Fruit fly (Drosophila melanogaster) whole organism, embryonic: ENCODE results near the gene Pex1.

Experiments
- CG10209 ChIP-seq: fragments of 200-800 bp; sonication (Bioruptor generic); optimal IDR thresholded peaks from 3 replicates; lab custom pipeline; 2017; ENCODE audit warnings: missing biosample characterization, mild to moderate bottlenecking, missing genetic modification characterization, missing genetic modification reagents
- CG9932 ChIP-seq: fragments of 200-800 bp; sonication (Bioruptor generic); IDR thresholded peaks from 2 replicates; pipeline ENCODE4 v1.3.6; 2022; ENCODE audit warnings: missing biosample characterization, missing genetic modification characterization
- Dfd ChIP-seq, 2 experiments: fragments of >200 bp; optimal IDR thresholded peaks; 2 replicates each; lab custom pipeline; 2017; ENCODE audit warnings: missing biosample characterization in 2 of 2, missing genetic modification characterization in 2 of 2
- Mad ChIP-seq: fragments of 200-800 bp; sonication (Bioruptor generic); optimal IDR thresholded peaks from 2 replicates; lab custom pipeline; 2016; ENCODE audit warnings: missing biosample characterization, missing genetic modification characterization
- ato ChIP-seq: fragments of 200-800 bp; sonication (Bioruptor generic); IDR thresholded peaks from 2 replicates; pipeline ENCODE4 v1.3.6; 2022; ENCODE audit warnings: missing biosample characterization, missing genetic modification characterization; ENCODE audit not compliant: partially characterized antibody
- crp ChIP-seq, 2 experiments: fragments of 200-800 bp; sonication (Bioruptor generic); optimal IDR thresholded peaks; 2 replicates in 1 of 2; 3 replicates in 1 of 2; lab custom pipeline; 2017; ENCODE audit warnings: missing biosample characterization in 2 of 2, missing genetic modification characterization in 2 of 2, mild to moderate bottlenecking in 1 of 2, moderate library complexity in 1 of 2
- lov ChIP-seq, 2 experiments: fragments of 200-800 bp in 1 of 2; fragments of >200 bp in 1 of 2; sonication (Bioruptor generic) in 1 of 2; IDR thresholded peaks in 1 of 2; optimal IDR thresholded peaks in 1 of 2; 2 replicates in 1 of 2; 3 replicates in 1 of 2; pipeline versions ENCODE4 v1.3.6 to Lab custom; 2017 to 2022; ENCODE audit warnings: missing biosample characterization in 1 of 2, missing genetic modification characterization in 1 of 2
- prd ChIP-seq, 3 experiments: fragments of >200 bp in 2 of 3; fragments of 200-800 bp in 1 of 3; sonication (Bioruptor generic) in 1 of 3; optimal IDR thresholded peaks in 2 of 3; IDR thresholded peaks in 1 of 3; 2 replicates in 2 of 3; 3 replicates in 1 of 3; pipeline versions ENCODE4 v1.3.6 to Lab custom; 2017 to 2022; ENCODE audit warnings: missing biosample characterization in 1 of 3, missing genetic modification characterization in 1 of 3
- sim ChIP-seq: fragments of 200-800 bp; sonication (Bioruptor generic); IDR thresholded peaks from 2 replicates; pipeline ENCODE4 v1.3.6; 2022; ENCODE audit warnings: missing biosample characterization, missing genetic modification characterization

- TF ChIP-seq prd (optimal IDR thresholded peaks at IDR 0.05; lab: Kevin White, UChicago) (no peak), prd (GFP tag; IDR thresholded peaks at IDR 0.05; lab: Robert Waterston, UW) (no peak), lov (optimal IDR thresholded peaks at IDR 0.05; lab: Kevin White, UChicago) (no peak), lov (GFP tag; IDR thresholded peaks at IDR 0.05; lab: Robert Waterston, UW) (no peak), CG10209 (GFP tag; lab: Kevin White, UChicago) (no peak), sim (GFP tag; lab: Robert Waterston, UW) (no peak), CG9932 (no peak), Dfd (GFP tag; optimal IDR thresholded peaks at IDR 0.05; lab: Kevin White, UChicago) (no peak), Mad (no peak), crp (GFP tag; optimal IDR thresholded peaks at IDR 0.05; lab: Kevin White, UChicago) (no peak), ato (GFP tag; lab: Robert Waterston, UW) (no peak)
Observed at dm6 chr3L:14075472-14075871, 3.8 kb downstream of the Pex1 start, which contains the start of gene btl.
